Worm (Caenorhabditis elegans) whole organism, late embryonic: Measurements from ENCODE around the gene F08G2.5.

Experiments used
- Y22D7AL.16 ChIP-seq: sonication (generic microtip); optimal IDR thresholded peaks from 2 replicates; lab custom pipeline; 2016; ENCODE audit warnings: missing genetic modification characterization, missing compliant biosample characterization
- ztf-16 ChIP-seq: sonication (generic microtip); optimal IDR thresholded peaks from 2 replicates; lab custom pipeline; 2017; ENCODE audit warnings: missing genetic modification characterization, missing compliant biosample characterization

- TF ChIP-seq ztf-16 (no peak), Y22D7AL.16 (tag; lab: Kevin White, UChicago) (no peak)
Observed at ce11 chrII:13795160-13795559, 38.3 kb downstream of the F08G2.5 start.
